Fruit fly (Drosophila melanogaster): ENCODE measurements around the gene Rpp14a.

Gene Rpp14a

DNA sequence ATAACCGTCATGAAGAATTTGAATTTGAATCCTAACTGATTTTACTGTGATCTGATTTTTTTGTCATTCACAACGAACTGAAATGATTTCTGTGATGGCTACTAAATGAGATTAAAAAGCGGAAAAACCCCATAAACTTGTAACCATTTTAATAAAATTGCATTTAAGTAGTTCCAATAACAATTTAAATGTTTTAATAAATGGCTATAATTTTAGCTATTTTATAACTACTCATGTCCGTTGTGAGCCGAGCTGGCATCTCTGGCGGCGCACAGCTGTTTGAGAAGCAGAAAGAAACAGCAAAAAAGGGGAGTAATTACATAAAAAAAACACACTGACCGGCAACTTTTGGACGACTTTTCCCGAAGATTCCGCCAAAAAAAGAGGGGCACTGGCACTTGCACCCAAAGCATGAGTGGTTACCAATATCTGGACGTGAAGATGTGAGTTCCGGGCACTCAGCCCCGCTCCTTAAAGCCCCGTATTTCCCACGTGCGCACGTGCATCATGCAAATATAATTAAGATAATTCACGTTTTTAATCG, at the start of gene Rpp14a, which contains the start of gene CG7950:
Rpp14a (plus strand) TSS at position 268 of the 544 bp plus-strand sequence.
CG7950 (plus strand) TSS at position 268 of the 544 bp plus-strand sequence.
- peak; percentile 34 for TF ChIP-seq Blimp-1 (GFP tag; optimal IDR thresholded peaks at IDR 0.05)
- TF ChIP-seq CG10669 (GFP tag; optimal IDR thresholded peaks at IDR 0.05), result peak; percentile 76
- peak; percentile 86 for TF ChIP-seq Smox (GFP tag; optimal IDR thresholded peaks at IDR 0.05)
- TF ChIP-seq CG8119 (GFP tag; IDR thresholded peaks at IDR 0.05), result peak; percentile 79
- TF ChIP-seq svp (GFP tag), result peak; percentile 87
- peak; percentile 86 for TF ChIP-seq Eip75B (GFP tag; optimal IDR thresholded peaks at IDR 0.05)
- peak; percentile 80 for TF ChIP-seq topi (GFP tag; optimal IDR thresholded peaks at IDR 0.05)
- peak; percentile 61 for TF ChIP-seq CG16779 (tag; optimal IDR thresholded peaks at IDR 0.05)
- TF ChIP-seq CG34406 (GFP tag; optimal IDR thresholded peaks at IDR 0.05), result peak; percentile 80
- TF ChIP-seq fd59A (GFP tag; optimal IDR thresholded peaks at IDR 0.05), result peak; percentile 53
- peak; percentile 77 for TF ChIP-seq Eip93F (GFP tag; optimal IDR thresholded peaks at IDR 0.05)
- TF ChIP-seq CG11902 (GFP tag; optimal IDR thresholded peaks at IDR 0.05), result peak; percentile 62
- no peak for TF ChIP-seq CG9139 (GFP tag; optimal IDR thresholded peaks at IDR 0.05)
- TF ChIP-seq CG11294 (GFP tag; IDR thresholded peaks at IDR 0.05), result peak; percentile 73
- TF ChIP-seq CG6792 (GFP tag; optimal IDR thresholded peaks at IDR 0.05), result peak; percentile 79
- TF ChIP-seq Lpt (GFP tag; optimal IDR thresholded peaks at IDR 0.05), result peak; percentile 81
- peak; percentile 80 for TF ChIP-seq CG32006 (GFP tag; optimal IDR thresholded peaks at IDR 0.05)
- TF ChIP-seq CG6163 (GFP tag; IDR thresholded peaks at IDR 0.05), result peak; percentile 91
- TF ChIP-seq CG15336 (GFP tag; IDR thresholded peaks at IDR 0.05), result peak; percentile 75
- TF ChIP-seq salr (GFP tag; optimal IDR thresholded peaks at IDR 0.05), result peak; percentile 66 to 71
- peak; percentile 84 for TF ChIP-seq Ets21C (GFP tag; optimal IDR thresholded peaks at IDR 0.05)
- peak; percentile 76 for TF ChIP-seq Gug (GFP tag; IDR thresholded peaks at IDR 0.05)
- TF ChIP-seq pdm3 (GFP tag; optimal IDR thresholded peaks at IDR 0.05), result peak; percentile 92
- peak; percentile 79 for TF ChIP-seq CG10631 (GFP tag; optimal IDR thresholded peaks at IDR 0.05)
- TF ChIP-seq Sox14 (GFP tag; optimal IDR thresholded peaks at IDR 0.05), result peak; percentile 91
- peak; percentile 87 for TF ChIP-seq acj6 (GFP tag; optimal IDR thresholded peaks at IDR 0.05)
- peak; percentile 84 for TF ChIP-seq Sox102F (GFP tag; optimal IDR thresholded peaks at IDR 0.05)
- TF ChIP-seq CG6854 (GFP tag; optimal IDR thresholded peaks at IDR 0.05), result no peak
- TF ChIP-seq spab (GFP tag; optimal IDR thresholded peaks at IDR 0.05), result no peak
- peak; percentile 93 for TF ChIP-seq Eip78C (GFP tag)
- peak; percentile 86 for TF ChIP-seq achi (GFP tag; optimal IDR thresholded peaks at IDR 0.05)
- TF ChIP-seq CG8632 (GFP tag; optimal IDR thresholded peaks at IDR 0.05), result peak; percentile 78
- peak; percentile 71 for TF ChIP-seq dsx (GFP tag; optimal IDR thresholded peaks at IDR 0.05; ENCODE audit: poor library complexity, severe bottlenecking)
- peak; percentile 85 for TF ChIP-seq CG3919 (GFP tag; optimal IDR thresholded peaks at IDR 0.05)
- peak; percentile 89 for TF ChIP-seq OdsH (GFP tag; optimal IDR thresholded peaks at IDR 0.05)
- TF ChIP-seq Ets96B (tag; optimal IDR thresholded peaks at IDR 0.05), result peak; percentile 79
- TF ChIP-seq Hr38 (GFP tag; optimal IDR thresholded peaks at IDR 0.05), result peak; percentile 72
- peak; percentile 83 for TF ChIP-seq Met (GFP tag; optimal IDR thresholded peaks at IDR 0.05)
- TF ChIP-seq fkh (GFP tag; optimal IDR thresholded peaks at IDR 0.05), result no peak
- TF ChIP-seq cyc (GFP tag; optimal IDR thresholded peaks at IDR 0.05), result peak; percentile 85
- no peak for TF ChIP-seq CG4318 (GFP tag; optimal IDR thresholded peaks at IDR 0.05)
- peak; percentile 84 for TF ChIP-seq net (GFP tag; optimal IDR thresholded peaks at IDR 0.05)
- peak; percentile 78 for TF ChIP-seq CG1621 (tag; optimal IDR thresholded peaks at IDR 0.05)
- TF ChIP-seq CG3032 (tag; optimal IDR thresholded peaks at IDR 0.05), result peak; percentile 86
- TF ChIP-seq CG8319 (GFP tag; optimal IDR thresholded peaks at IDR 0.05), result peak; percentile 60
- peak; percentile 90 for TF ChIP-seq esn (GFP tag; optimal IDR thresholded peaks at IDR 0.05)
- TF ChIP-seq vri (GFP tag; optimal IDR thresholded peaks at IDR 0.05), result peak; percentile 96
- peak; percentile 28 for TF ChIP-seq CG11762 (GFP tag; optimal IDR thresholded peaks at IDR 0.05; ENCODE audit: insufficient read depth)
- peak in 1 of 2 experiments; percentile 30 for TF ChIP-seq ss (GFP tag; optimal IDR thresholded peaks at IDR 0.05)
- peak; percentile 89 for TF ChIP-seq Hr4 (GFP tag; optimal IDR thresholded peaks at IDR 0.05)
- TF ChIP-seq CG7368 (GFP tag; optimal IDR thresholded peaks at IDR 0.05), result peak; percentile 67
- TF ChIP-seq lz (GFP tag; optimal IDR thresholded peaks at IDR 0.05), result peak; percentile 90
